Worm (Caenorhabditis elegans): ENCODE results near the gene F43D2.7.

The F43D2.7 gene

DNA sequence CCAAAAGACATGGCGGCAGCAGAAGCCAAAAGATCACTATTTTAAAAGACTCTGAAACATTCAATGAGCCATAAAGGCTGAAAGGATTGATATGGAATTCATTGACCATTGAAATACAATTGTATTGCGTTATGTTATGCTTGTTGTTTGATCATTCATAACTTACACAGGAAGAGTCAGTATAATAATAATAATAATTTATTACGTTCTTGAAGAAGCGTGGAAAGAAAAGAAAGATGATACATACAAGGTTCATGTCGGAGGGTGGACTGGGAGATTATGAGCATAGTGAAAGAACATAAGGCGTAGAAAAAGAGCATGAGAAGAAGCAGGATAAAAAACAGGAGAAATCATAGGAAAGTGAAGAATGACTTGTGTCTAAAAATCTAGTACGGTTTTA, at the start of gene F43D2.7:
Gene F43D2.7 (minus strand): TSS at position 101 of the 400 bp plus-strand sequence.
- TF ChIP-seq nhr-28 (tag; optimal IDR thresholded peaks at IDR 0.05) (no peak), fos-1 (tag; optimal IDR thresholded peaks at IDR 0.05) (no peak), pax-3 (tag; optimal IDR thresholded peaks at IDR 0.05) (no peak), irx-1 (tag; optimal IDR thresholded peaks at IDR 0.05) (no peak), ztf-4 (tag; optimal IDR thresholded peaks at IDR 0.05) (no peak)

DNA sequence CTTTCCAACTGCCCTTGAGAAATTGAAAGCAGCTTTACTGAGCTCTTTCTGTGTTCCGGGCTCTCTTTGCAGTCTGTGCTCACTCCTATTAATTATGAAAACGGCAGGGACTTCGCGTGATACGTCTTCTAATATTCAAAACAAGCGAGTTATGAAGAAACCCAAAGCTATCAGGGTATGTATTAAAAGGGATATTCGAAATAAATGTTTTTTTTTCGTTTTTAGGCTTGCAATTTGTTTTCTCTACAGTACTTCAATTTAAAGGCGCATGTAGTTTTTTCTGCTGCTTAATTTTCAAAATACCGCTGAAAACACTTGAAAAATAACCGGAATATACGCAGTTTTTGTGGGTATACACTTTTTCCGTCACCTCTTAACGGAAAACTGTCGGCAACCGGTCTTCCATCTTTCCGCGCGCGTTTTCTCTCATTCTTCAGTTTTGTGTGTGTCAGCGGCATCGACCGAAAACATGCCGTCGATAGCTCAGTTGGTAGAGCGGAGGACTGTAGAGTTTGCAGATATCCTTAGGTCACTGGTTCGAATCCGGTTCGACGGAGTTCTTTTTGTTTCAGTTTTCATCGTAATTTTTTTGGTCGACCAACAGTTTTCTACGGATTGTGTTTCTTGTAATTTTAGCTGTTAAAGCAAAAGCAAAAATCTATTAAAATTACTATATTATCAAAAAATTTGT, 49.2 kb upstream of the F43D2.7 start, which contains the start of gene gasr-8:
Gene gasr-8 (plus strand): TSS at position 51 of the 691 bp plus-strand sequence.
- no peak for TF ChIP-seq hlh-4 (tag; optimal IDR thresholded peaks at IDR 0.05)
- TF ChIP-seq lin-35 (GFP tag; optimal IDR thresholded peaks at IDR 0.05): peak in 1 of 2 experiments; percentile 16
- TF ChIP-seq efl-1 (optimal IDR thresholded peaks at IDR 0.05): no peak
- peak in 1 of 2 experiments; percentile 41 for TF ChIP-seq efl-1 (GFP tag; optimal IDR thresholded peaks at IDR 0.05 in 1 of 2)
- peak; percentile 20 for TF ChIP-seq nhr-85 (tag)
- TF ChIP-seq fkh-8 (tag; optimal IDR thresholded peaks at IDR 0.05): peak; percentile 54

DNA sequence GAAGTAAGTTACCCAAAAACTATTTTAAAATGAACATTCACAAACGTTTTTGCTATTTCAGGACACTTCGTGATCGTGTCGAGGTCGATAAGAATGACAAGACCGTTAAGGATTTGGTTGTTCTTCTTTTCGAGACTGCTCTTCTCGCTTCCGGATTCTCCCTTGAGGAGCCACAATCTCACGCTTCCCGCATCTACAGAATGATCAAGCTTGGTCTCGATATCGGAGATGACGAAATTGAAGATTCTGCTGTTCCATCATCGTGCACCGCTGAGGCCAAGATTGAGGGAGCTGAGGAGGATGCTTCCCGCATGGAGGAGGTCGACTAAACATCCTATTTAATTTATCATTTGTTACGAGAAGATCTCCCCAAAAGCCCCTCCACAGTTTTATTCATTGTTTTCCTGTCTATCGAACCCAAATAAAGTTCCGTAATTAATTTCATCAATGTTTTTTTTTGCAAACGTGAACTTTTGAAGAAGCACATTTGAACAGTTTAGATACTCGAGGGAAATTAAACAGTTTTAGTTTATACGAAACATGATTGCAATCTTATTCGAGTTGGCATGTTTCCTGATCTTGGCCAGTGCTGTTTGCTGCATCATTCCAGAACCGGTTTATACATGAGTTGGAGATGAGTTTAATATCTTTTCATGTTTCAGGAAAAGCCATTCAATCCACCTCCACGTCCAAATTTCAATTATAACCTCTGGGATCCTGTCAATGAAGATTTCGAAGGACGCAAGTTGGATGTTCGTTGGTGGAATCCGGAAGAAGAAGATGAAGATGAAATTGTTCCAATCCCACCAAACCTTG, 48.3 kb upstream of the F43D2.7 start, which contains the start of gene C47E8.11:
Gene C47E8.11 (plus strand): TSS at position 520 of the 816 bp plus-strand sequence.
- TF ChIP-seq ceh-90 (tag; optimal IDR thresholded peaks at IDR 0.05) (no peak), nhr-90 (tag; optimal IDR thresholded peaks at IDR 0.05; ENCODE audit: poor library complexity) (peak; percentile 65), irx-1 (tag; optimal IDR thresholded peaks at IDR 0.05) (no peak), snu-23 (GFP tag; optimal IDR thresholded peaks at IDR 0.05) (peak; percentile 67), pag-3 (tag; optimal IDR thresholded peaks at IDR 0.05; ENCODE audit: borderline replicate concordance, insufficient read depth) (peak; percentile 18), grh-1 (GFP tag; IDR thresholded peaks at IDR 0.05) (peak; percentile 31; the same call in 1 of the 2 replicates), aly-2 (tag; optimal IDR thresholded peaks at IDR 0.05) (peak; percentile 100), lin-35 (GFP tag; optimal IDR thresholded peaks at IDR 0.05) (peak; percentile 24 to 62), ztf-4 (tag; optimal IDR thresholded peaks at IDR 0.05) (peak; percentile 49), swsn-7 (tag; optimal IDR thresholded peaks at IDR 0.05) (peak; percentile 63), ama-1 (optimal IDR thresholded peaks at IDR 0.05) (peak; percentile 98), efl-1 (optimal IDR thresholded peaks at IDR 0.05) (no peak), efl-1 (GFP tag; optimal IDR thresholded peaks at IDR 0.05 in 1 of 2) (peak; percentile 13 to 68), ces-1 (GFP tag; optimal IDR thresholded peaks at IDR 0.05) (no peak), mdl-1 (tag; optimal IDR thresholded peaks at IDR 0.05) (no peak), ceh-8 (GFP tag; optimal IDR thresholded peaks at IDR 0.05) (peak; percentile 33), ceh-88 (GFP tag; IDR thresholded peaks at IDR 0.05) (no peak), nhr-19 (GFP tag; conservative IDR thresholded peaks at IDR 0.05) (peak; percentile 38; the same call in 1 of the 2 replicates), unc-86 (tag; optimal IDR thresholded peaks at IDR 0.05) (peak; percentile 28), zag-1 (tag; optimal IDR thresholded peaks at IDR 0.05) (no peak), nhr-20 (tag; optimal IDR thresholded peaks at IDR 0.05) (peak; percentile 39), nhr-47 (tag; optimal IDR thresholded peaks at IDR 0.05) (peak; percentile 48), dsc-1 (tag; optimal IDR thresholded peaks at IDR 0.05) (peak; percentile 38), elt-2 (tag; optimal IDR thresholded peaks at IDR 0.05) (peak; percentile 31), lin-14 (GFP tag; optimal IDR thresholded peaks at IDR 0.05) (peak; percentile 33), lin-13 (GFP tag; optimal IDR thresholded peaks at IDR 0.05) (peak; percentile 25), mab-9 (GFP tag; IDR thresholded peaks at IDR 0.05) (no peak), snpc-4 (tag; optimal IDR thresholded peaks at IDR 0.05) (peak; percentile 28), C34B4.2 (tag; optimal IDR thresholded peaks at IDR 0.05) (no peak), pax-3 (tag; optimal IDR thresholded peaks at IDR 0.05) (peak; percentile 65), lsy-2 (tag; optimal IDR thresholded peaks at IDR 0.05) (peak; percentile 26 to 41), sox-4 (tag; optimal IDR thresholded peaks at IDR 0.05) (no peak), mep-1 (tag; optimal IDR thresholded peaks at IDR 0.05) (peak; percentile 62), sptf-1 (tag; optimal IDR thresholded peaks at IDR 0.05) (no peak), nhr-71 (tag; optimal IDR thresholded peaks at IDR 0.05) (peak; percentile 69), egl-13 (tag; optimal IDR thresholded peaks at IDR 0.05) (peak; percentile 5), xbp-1 (tag; optimal IDR thresholded peaks at IDR 0.05) (peak; percentile 12), ceh-82 (tag; optimal IDR thresholded peaks at IDR 0.05) (no peak), rnt-1 (tag; optimal IDR thresholded peaks at IDR 0.05) (peak; percentile 41), pqm-1 (tag; optimal IDR thresholded peaks at IDR 0.05) (peak; percentile 37)

Measured in whole organism, L1 larva.